Worm (Caenorhabditis elegans): ENCODE measurements around the gene F41E6.15.

DNA sequence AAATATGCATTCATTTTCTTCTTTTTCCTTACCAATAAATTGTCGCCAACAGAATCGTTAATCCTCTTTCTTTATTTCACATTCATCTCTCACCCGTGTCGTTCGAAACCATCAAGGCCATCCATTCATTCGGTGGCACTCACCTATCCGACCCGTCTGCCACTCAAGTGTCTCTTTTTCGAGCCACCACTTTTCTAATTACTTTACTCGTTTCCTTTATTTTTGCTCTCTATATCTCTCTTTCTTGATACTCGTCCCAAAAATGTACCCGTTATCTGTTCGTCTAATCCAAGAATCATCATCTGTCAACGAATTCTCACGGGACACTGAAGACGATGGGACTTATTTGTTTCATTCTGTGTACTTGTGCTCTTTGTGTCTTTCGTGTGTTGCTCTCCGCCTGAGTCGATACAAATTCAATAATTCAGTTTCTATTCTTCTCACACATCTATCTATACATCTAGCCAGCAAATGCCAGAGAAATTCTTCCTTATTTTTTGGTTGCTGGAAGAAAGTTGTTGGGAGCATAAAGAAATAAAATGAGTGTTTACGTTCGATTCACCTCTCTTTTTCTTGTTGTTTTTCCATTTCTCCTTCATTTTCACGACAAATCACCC lies 9.7 kb downstream of the F41E6.15 start:
- TF ChIP-seq madf-6 (GFP tag; IDR thresholded peaks at IDR 0.05) (no peak), F39B2.1 (GFP tag; IDR thresholded peaks at IDR 0.05) (no peak), T26A5.8 (tag; optimal IDR thresholded peaks at IDR 0.05) (no peak), tbp1 (GFP tag; optimal IDR thresholded peaks at IDR 0.05) (no peak), egrh-3 (GFP tag; IDR thresholded peaks at IDR 0.05) (no peak), ccch-3 (GFP tag; optimal IDR thresholded peaks at IDR 0.05) (no peak), pha-4 (tag; optimal IDR thresholded peaks at IDR 0.05) (no peak), Y56A3A.18 (GFP tag; IDR thresholded peaks at IDR 0.05) (no peak), snpc-4 (GFP tag; optimal IDR thresholded peaks at IDR 0.05) (no peak), snpc-4 (tag; optimal IDR thresholded peaks at IDR 0.05) (no peak), efl-1 (GFP tag; optimal IDR thresholded peaks at IDR 0.05) (no peak), F55B11.4 (tag; optimal IDR thresholded peaks at IDR 0.05; ENCODE audit: borderline replicate concordance, insufficient read depth) (no peak), aptf-3 (GFP tag; IDR thresholded peaks at IDR 0.05) (no peak)
